Worm (Caenorhabditis elegans) whole organism, early embryonic: ENCODE measurements around the gene Y49F6B.14.
A peak's percentile ranks its signal among the peaks of the same experiment; 100 is the strongest.

ENCODE experiments used
- B0310.2 ChIP-seq: sonication (generic microtip); optimal IDR thresholded peaks from 2 replicates; lab custom pipeline; 2016; ENCODE audit warnings: mild to moderate bottlenecking, missing genetic modification characterization, missing compliant biosample characterization
- F13C5.2 ChIP-seq: sonication (generic microtip); optimal IDR thresholded peaks from 2 replicates; lab custom pipeline; 2017; ENCODE audit warnings: mild to moderate bottlenecking, missing genetic modification characterization, inconsistent platforms, missing compliant biosample characterization
- aly-1 ChIP-seq: sonication (generic microtip); optimal IDR thresholded peaks from 2 replicates; lab custom pipeline; 2016; ENCODE audit warnings: missing genetic modification characterization, missing compliant biosample characterization
- ama-1 ChIP-seq: fragments of 150-350 bp; optimal IDR thresholded peaks from 2 replicates; lab custom pipeline; 2014
- ceh-13 ChIP-seq: fragments of 200-800 bp; sonication (Bioruptor generic); optimal IDR thresholded peaks from 2 replicates; lab custom pipeline; 2018; ENCODE audit warnings: mild to moderate bottlenecking, missing genetic modification characterization, missing compliant biosample characterization
- ceh-36 ChIP-seq: sonication (generic microtip); optimal IDR thresholded peaks from 2 replicates; lab custom pipeline; 2016; ENCODE audit warnings: missing genetic modification characterization, inconsistent platforms, missing compliant biosample characterization
- ets-7 ChIP-seq: sonication (generic microtip); optimal IDR thresholded peaks from 2 replicates; lab custom pipeline; 2016; ENCODE audit warnings: missing genotype, missing genetic modification characterization, missing compliant biosample characterization
- flt-1 ChIP-seq: fragments of 200-800 bp; sonication (Bioruptor generic); IDR thresholded peaks from 2 replicates; pipeline ENCODE4 v1.3.6; 2022; ENCODE audit warnings: missing genetic modification characterization, missing compliant biosample characterization
- hmbx-1 ChIP-seq: sonication (generic microtip); optimal IDR thresholded peaks from 2 replicates; lab custom pipeline; 2016; ENCODE audit warnings: mild to moderate bottlenecking, missing genetic modification characterization, missing compliant biosample characterization
- hmg-4 ChIP-seq: fragments of 200-800 bp; sonication (Bioruptor generic); optimal IDR thresholded peaks from 2 replicates; lab custom pipeline; 2018; ENCODE audit warnings: mild to moderate bottlenecking, missing genetic modification characterization, missing compliant biosample characterization
- hnd-1 ChIP-seq: sonication (generic microtip); optimal IDR thresholded peaks from 2 replicates; lab custom pipeline; 2016; ENCODE audit warnings: missing genetic modification characterization, missing compliant biosample characterization
- pes-1 ChIP-seq: fragments of 200-800 bp; sonication (Bioruptor generic); IDR thresholded peaks from 2 replicates; pipeline ENCODE4 v1.3.6; 2022; ENCODE audit warnings: missing genetic modification reagents, missing genetic modification characterization, missing compliant biosample characterization
- scrt-1 ChIP-seq: fragments of 200-800 bp; sonication (Bioruptor generic); IDR thresholded peaks from 2 replicates; pipeline ENCODE4 v1.3.6; 2022; ENCODE audit warnings: missing genetic modification characterization, missing compliant biosample characterization
- sea-1 ChIP-seq: fragments of 200-800 bp; sonication (Bioruptor generic); conservative IDR thresholded peaks from 2 replicates; pipeline ENCODE4 v1.3.6; 2022; ENCODE audit warnings: missing genetic modification characterization, missing compliant biosample characterization
- tbx-11 ChIP-seq: fragments of 200-800 bp; sonication (Bioruptor generic); IDR thresholded peaks from 2 replicates; pipeline ENCODE4 v1.3.6; 2022; ENCODE audit warnings: missing genetic modification characterization, missing compliant biosample characterization
- tbx-37 ChIP-seq: fragments of 200-800 bp; sonication (Bioruptor generic); conservative IDR thresholded peaks from 2 replicates; pipeline ENCODE4 v1.3.6; 2022; ENCODE audit warnings: missing genetic modification reagents, missing genetic modification characterization, missing compliant biosample characterization
- tra-4 ChIP-seq: sonication (generic microtip); optimal IDR thresholded peaks from 2 replicates; lab custom pipeline; 2017; ENCODE audit warnings: missing genetic modification characterization, missing compliant biosample characterization

Y49F6B.14 gene

DNA sequence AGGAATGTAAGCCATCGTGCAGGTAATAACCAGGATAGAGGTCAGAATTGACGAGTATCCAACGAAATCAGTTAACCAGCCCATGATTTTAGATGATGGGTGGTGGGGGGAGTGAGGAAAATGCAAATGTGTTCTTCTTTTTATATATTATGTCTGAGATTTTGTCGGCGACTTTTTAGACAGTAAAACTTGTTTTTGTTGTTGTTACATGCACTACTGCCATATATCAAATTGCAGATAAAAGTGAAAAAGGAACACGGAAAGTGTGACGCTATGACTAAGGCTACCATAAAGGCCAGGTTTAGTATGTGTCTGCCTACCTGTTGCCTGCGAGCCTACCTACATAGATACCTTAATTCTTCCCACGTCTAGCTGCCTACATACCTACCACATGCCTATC lies 8.8 kb upstream of the Y49F6B.14 start, which contains the start of gene col-72:
Gene col-72, minus strand, starts transcription at position 101 of the 400 bp plus-strand sequence.
- TF ChIP-seq ama-1 (lab: Kevin White, UChicago) (no peak), sea-1 (no peak), ceh-13 (GFP tag; lab: Kevin White, UChicago) (no peak), hnd-1 (tag; lab: Kevin White, UChicago) (no peak), tbx-37 (no peak), hmbx-1 (tag; lab: Kevin White, UChicago) (no peak), pes-1 (GFP tag; lab: Robert Waterston, UW) (no peak), ets-7 (tag; lab: Kevin White, UChicago) (no peak), scrt-1 (GFP tag; lab: Robert Waterston, UW) (no peak), B0310.2 (tag; lab: Kevin White, UChicago) (no peak), F13C5.2 (no peak), ceh-36 (tag; lab: Kevin White, UChicago) (no peak), flt-1 (GFP tag; lab: Robert Waterston, UW) (no peak), hmg-4 (GFP tag; lab: Kevin White, UChicago) (no peak), tbx-11 (GFP tag; lab: Robert Waterston, UW) (no peak), aly-1 (no peak)

- TF ChIP-seq hmbx-1 (tag; lab: Kevin White, UChicago) (peak; percentile 57), tbx-11 (GFP tag; lab: Robert Waterston, UW) (peak; percentile 92), B0310.2 (tag; lab: Kevin White, UChicago) (peak; percentile 28), hnd-1 (tag; lab: Kevin White, UChicago) (peak; percentile 72), pes-1 (GFP tag; lab: Robert Waterston, UW) (peak; percentile 95), tra-4 (tag; lab: Kevin White, UChicago) (peak; percentile 30), ceh-13 (GFP tag; lab: Kevin White, UChicago) (peak; percentile 70), tbx-37 (peak; percentile 93), sea-1 (peak; percentile 91), flt-1 (GFP tag; lab: Robert Waterston, UW) (peak; percentile 91), ets-7 (tag; lab: Kevin White, UChicago) (peak; percentile 58), ceh-36 (tag; lab: Kevin White, UChicago) (peak; percentile 83), hmg-4 (GFP tag; lab: Kevin White, UChicago) (peak; percentile 82), F13C5.2 (peak; percentile 59), scrt-1 (GFP tag; lab: Robert Waterston, UW) (peak; percentile 96), ama-1 (lab: Kevin White, UChicago) (no peak), aly-1 (peak; percentile 75)
Measured at ce11 chrII:3520988-3521850, 5.9 kb upstream of the Y49F6B.14 start, which contains the start of gene W09G10.9. W09G10.9 (plus strand) TSS chrII:3521800.

- TF ChIP-seq ceh-13 (GFP tag; lab: Kevin White, UChicago) (peak; percentile 77), sea-1 (peak; percentile 86), tra-4 (tag; lab: Kevin White, UChicago) (peak; percentile 70), tbx-37 (peak; percentile 85), tbx-11 (GFP tag; lab: Robert Waterston, UW) (peak; percentile 78; the same call in 1 of the 2 replicates), ets-7 (tag; lab: Kevin White, UChicago) (peak; percentile 76), B0310.2 (tag; lab: Kevin White, UChicago) (peak; percentile 74), hnd-1 (tag; lab: Kevin White, UChicago) (peak; percentile 62), scrt-1 (GFP tag; lab: Robert Waterston, UW) (peak; percentile 89), hmbx-1 (tag; lab: Kevin White, UChicago) (peak; percentile 52), ceh-36 (tag; lab: Kevin White, UChicago) (peak; percentile 94), aly-1 (peak; percentile 84), hmg-4 (GFP tag; lab: Kevin White, UChicago) (peak; percentile 93), ama-1 (lab: Kevin White, UChicago) (no peak), F13C5.2 (peak; percentile 81), pes-1 (GFP tag; lab: Robert Waterston, UW) (peak; percentile 90), flt-1 (GFP tag; lab: Robert Waterston, UW) (peak; percentile 87)
Measured at ce11 chrII:3518961-3519544, 3.8 kb upstream of the Y49F6B.14 start, which contains the start of gene clec-126. clec-126 (plus strand) TSS chrII:3519494.

DNA sequence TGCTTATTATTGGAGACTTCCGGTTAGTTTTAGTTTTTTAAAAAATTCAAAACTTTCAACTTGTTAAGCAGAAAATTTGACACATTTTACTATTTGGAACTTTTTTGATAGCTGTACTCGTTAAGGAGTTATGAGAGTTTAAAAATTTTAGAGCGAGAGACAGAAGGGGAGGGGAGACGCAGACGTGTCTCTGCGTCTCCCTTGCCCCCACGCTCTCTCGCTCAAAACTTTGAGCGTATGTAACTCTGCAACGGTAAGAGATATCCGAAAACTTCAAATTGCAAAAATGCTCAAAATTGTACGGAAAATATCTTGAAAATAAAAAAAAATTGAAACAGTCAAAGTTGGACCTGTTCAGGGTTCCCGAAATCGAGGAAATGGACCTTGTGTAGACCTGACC lies 891 bp upstream of the Y49F6B.14 start:
- TF ChIP-seq hmg-4 (GFP tag; lab: Kevin White, UChicago) (no peak), tbx-11 (GFP tag; lab: Robert Waterston, UW) (no peak), scrt-1 (GFP tag; lab: Robert Waterston, UW) (no peak), F13C5.2 (no peak), pes-1 (GFP tag; lab: Robert Waterston, UW) (no peak)

DNA sequence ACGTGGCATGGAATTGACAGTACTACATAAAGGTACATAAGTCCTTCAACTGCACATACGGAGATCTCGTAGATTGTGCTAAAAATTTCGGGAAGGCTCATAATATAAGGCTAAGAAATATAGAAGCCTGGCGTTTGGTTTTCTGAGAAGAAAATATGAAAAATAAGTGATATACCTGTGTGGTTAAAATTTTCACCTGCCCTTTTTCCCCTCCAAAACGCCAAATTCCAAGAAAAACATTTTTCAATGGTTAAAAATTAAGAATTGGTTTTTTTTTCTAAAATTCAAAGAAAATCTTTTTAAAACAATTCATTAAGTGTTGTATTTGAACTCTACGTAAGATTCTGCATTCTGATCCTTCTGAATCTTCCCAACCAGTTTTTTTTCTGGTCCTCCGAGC lies 653 bp downstream of the Y49F6B.14 start, which contains the start of gene srz-5:
Gene srz-5, minus strand, starts transcription at position 101 of the 400 bp plus-strand sequence.
- no peak for TF ChIP-seq flt-1 (GFP tag; lab: Robert Waterston, UW)
- no peak for TF ChIP-seq aly-1
- TF ChIP-seq pes-1 (GFP tag; lab: Robert Waterston, UW): no peak

DNA sequence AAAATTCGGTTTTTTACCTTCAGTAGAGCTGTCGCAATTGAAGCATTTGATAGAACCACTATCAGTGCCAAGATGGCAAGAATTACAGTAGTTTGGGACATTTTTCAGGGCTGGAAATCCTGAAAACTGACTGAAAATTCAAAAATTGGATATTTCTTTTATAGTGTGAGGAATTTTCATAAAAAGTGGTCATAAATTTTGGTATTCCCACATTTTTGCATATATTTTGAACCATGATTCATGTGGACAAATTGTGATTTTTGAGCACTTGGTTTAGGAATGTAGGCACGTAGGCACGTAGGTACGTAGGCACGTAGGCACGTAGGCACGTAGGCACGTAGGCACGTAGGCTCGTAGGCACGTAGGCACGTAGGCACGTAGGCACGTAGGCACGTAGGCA lies 3.0 kb downstream of the Y49F6B.14 start, which contains the start of gene Y49F6B.19:
Gene Y49F6B.19, minus strand, starts transcription at position 101 of the 400 bp plus-strand sequence.
- TF ChIP-seq scrt-1 (GFP tag; lab: Robert Waterston, UW) (no peak), F13C5.2 (no peak), B0310.2 (tag; lab: Kevin White, UChicago) (no peak), ama-1 (lab: Kevin White, UChicago) (no peak), pes-1 (GFP tag; lab: Robert Waterston, UW) (no peak), ceh-13 (GFP tag; lab: Kevin White, UChicago) (no peak), sea-1 (no peak), hmbx-1 (tag; lab: Kevin White, UChicago) (no peak)
